Fruit fly (Drosophila melanogaster): ENCODE measurements around the gene CG6650.
A peak's percentile ranks its signal among the peaks of the same experiment; 100 is the strongest.

CG6650 gene

DNA sequence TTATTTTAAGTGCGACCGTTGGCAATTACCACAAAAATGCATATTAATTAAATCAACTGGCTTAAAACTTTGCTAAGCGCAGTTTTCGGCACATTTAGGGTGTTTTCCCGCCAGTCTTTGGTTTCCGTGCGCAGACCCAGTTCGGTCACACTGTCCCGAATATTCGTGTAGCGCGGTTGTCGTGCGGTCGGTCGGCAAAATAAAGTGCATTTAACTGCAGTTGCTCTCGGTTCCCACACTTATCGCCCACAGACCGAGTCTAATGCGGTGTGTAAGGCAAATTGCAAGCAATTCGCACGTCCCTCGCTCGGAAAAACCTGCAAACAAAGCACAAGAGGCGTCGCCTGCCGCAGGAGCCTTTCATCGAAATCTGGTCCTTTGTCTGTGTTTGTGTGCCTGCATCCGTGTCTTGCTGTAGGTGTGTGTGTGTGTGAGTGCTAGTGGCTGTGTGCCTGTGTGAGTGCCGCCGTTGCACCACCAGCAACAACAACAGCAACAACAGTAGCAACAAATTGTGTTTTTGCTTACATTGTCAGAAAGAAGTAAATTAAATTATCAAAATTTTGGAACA lies 21.9 kb downstream of the CG6650 start, which contains the start of the genes CG13484 and Frl (continued):
- peak; percentile 8 for TF ChIP-seq Ssrp (tag; optimal IDR thresholded peaks at IDR 0.05)
- no peak for TF ChIP-seq cwo (GFP tag; optimal IDR thresholded peaks at IDR 0.05)
- peak; percentile 67 for TF ChIP-seq CG14710 (tag; optimal IDR thresholded peaks at IDR 0.05)
- no peak for TF ChIP-seq CG10431 (GFP tag; optimal IDR thresholded peaks at IDR 0.05)
- no peak for TF ChIP-seq Dip3 (GFP tag; optimal IDR thresholded peaks at IDR 0.05)
- TF ChIP-seq NC2β (GFP tag; optimal IDR thresholded peaks at IDR 0.05), result peak; percentile 65
- TF ChIP-seq chinmo (GFP tag; IDR thresholded peaks at IDR 0.05; ENCODE audit: partially characterized antibody), result peak; percentile 83
- peak; percentile 12 for TF ChIP-seq bigmax (GFP tag; optimal IDR thresholded peaks at IDR 0.05)
- TF ChIP-seq CkIIα-i1 (GFP tag; IDR thresholded peaks at IDR 0.05), result no peak
- peak; percentile 30 for TF ChIP-seq p53 (GFP tag; optimal IDR thresholded peaks at IDR 0.05)
- peak; percentile 29 for TF ChIP-seq zfh2 (GFP tag; optimal IDR thresholded peaks at IDR 0.05)
- peak; percentile 5 for TF ChIP-seq fu2 (GFP tag; optimal IDR thresholded peaks at IDR 0.05)
- no peak for TF ChIP-seq mld (GFP tag; IDR thresholded peaks at IDR 0.05; ENCODE audit: partially characterized antibody)
- peak; percentile 32 for TF ChIP-seq pho (GFP tag; optimal IDR thresholded peaks at IDR 0.05)
- peak; percentile 2 for TF ChIP-seq Antp (GFP tag; optimal IDR thresholded peaks at IDR 0.05)
- TF ChIP-seq CG1233 (GFP tag; optimal IDR thresholded peaks at IDR 0.05), result no peak
- peak; percentile 48 for TF ChIP-seq CoRest (tag; optimal IDR thresholded peaks at IDR 0.05)
- TF ChIP-seq gcm2 (GFP tag; optimal IDR thresholded peaks at IDR 0.05), result no peak
- TF ChIP-seq hb (GFP tag; IDR thresholded peaks at IDR 0.05; ENCODE audit: partially characterized antibody), result no peak
- TF ChIP-seq slbo (GFP tag; IDR thresholded peaks at IDR 0.05), result peak; percentile 38; the same call in 1 of the 2 replicates
- TF ChIP-seq CG15696 (tag; optimal IDR thresholded peaks at IDR 0.05), result peak; percentile 4
- no peak for TF ChIP-seq H15 (GFP tag; IDR thresholded peaks at IDR 0.05)
- no peak for TF ChIP-seq Fer3 (tag; optimal IDR thresholded peaks at IDR 0.05)
- TF ChIP-seq Gsc (GFP tag; IDR thresholded peaks at IDR 0.05), result no peak
- TF ChIP-seq sug (tag; optimal IDR thresholded peaks at IDR 0.05), result peak; percentile 36
- peak; percentile 13 for TF ChIP-seq dmrt11E (tag; optimal IDR thresholded peaks at IDR 0.05)
- no peak for TF ChIP-seq CG6272 (GFP tag; IDR thresholded peaks at IDR 0.05)
- TF ChIP-seq CG18764 (GFP tag; optimal IDR thresholded peaks at IDR 0.05), result no peak
- peak; percentile 6 for TF ChIP-seq Dad (GFP tag; optimal IDR thresholded peaks at IDR 0.05)
- no peak for TF ChIP-seq CG16863 (GFP tag; optimal IDR thresholded peaks at IDR 0.05)
- no peak for TF ChIP-seq jigr1 (GFP tag; IDR thresholded peaks at IDR 0.05)
- TF ChIP-seq run (tag; optimal IDR thresholded peaks at IDR 0.05), result peak; percentile 1
- TF ChIP-seq br (optimal IDR thresholded peaks at IDR 0.05), result no peak
- TF ChIP-seq CG13894 (tag; optimal IDR thresholded peaks at IDR 0.05), result peak; percentile 71
- no peak for TF ChIP-seq eyg (GFP tag; optimal IDR thresholded peaks at IDR 0.05)
- peak; percentile 90 for TF ChIP-seq CG4360 (GFP tag; IDR thresholded peaks at IDR 0.05)
- TF ChIP-seq cad (GFP tag; optimal IDR thresholded peaks at IDR 0.05), result no peak
- peak; percentile 56 for TF ChIP-seq lab (GFP tag; optimal IDR thresholded peaks at IDR 0.05)
- no peak for TF ChIP-seq Doc2 (GFP tag; IDR thresholded peaks at IDR 0.05)
- peak; percentile 49 for TF ChIP-seq Fer1 (GFP tag; optimal IDR thresholded peaks at IDR 0.05)

DNA sequence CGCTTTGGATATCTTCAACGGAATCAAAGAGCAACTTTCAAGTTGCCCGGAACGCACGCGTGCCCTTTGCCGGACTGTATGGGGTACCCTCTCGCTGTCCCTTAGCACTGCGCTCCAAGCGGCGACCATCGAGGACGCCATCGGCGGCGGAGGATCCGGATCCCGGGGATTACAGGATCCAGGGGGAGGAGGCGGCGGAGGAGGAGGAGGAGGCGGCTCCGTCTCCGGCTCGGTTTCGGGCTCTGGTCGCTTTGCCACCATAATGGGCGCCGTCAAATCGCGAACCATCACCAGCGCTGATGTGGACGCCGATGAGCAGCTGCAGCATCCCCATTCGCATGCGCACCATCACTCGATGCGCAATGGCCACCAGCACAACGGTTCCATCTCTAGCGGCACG lies 22.6 kb downstream of the CG6650 start:
- TF ChIP-seq CG32532 (GFP tag; IDR thresholded peaks at IDR 0.05) (0 out of 2 replicates have a peak, but pooled peaks have one; percentile 10), danr (GFP tag; IDR thresholded peaks at IDR 0.05) (no peak), CG6254 (GFP tag; optimal IDR thresholded peaks at IDR 0.05) (no peak), toy (GFP tag; IDR thresholded peaks at IDR 0.05) (no peak), ap (GFP tag; IDR thresholded peaks at IDR 0.05) (0 out of 2 replicates have a peak, but pooled peaks have one; percentile 18), cwo (GFP tag; optimal IDR thresholded peaks at IDR 0.05) (no peak), dan (GFP tag; IDR thresholded peaks at IDR 0.05) (no peak), phol (tag; optimal IDR thresholded peaks at IDR 0.05) (no peak), CG16813 (GFP tag; IDR thresholded peaks at IDR 0.05; ENCODE audit: partially characterized antibody) (no peak), btn (GFP tag; optimal IDR thresholded peaks at IDR 0.05) (no peak), CG31441 (GFP tag; IDR thresholded peaks at IDR 0.05) (no peak), bbx (GFP tag; IDR thresholded peaks at IDR 0.05; ENCODE audit: partially characterized antibody) (no peak), bab2 (GFP tag; optimal IDR thresholded peaks at IDR 0.05) (no peak), sob (GFP tag; IDR thresholded peaks at IDR 0.05) (no peak)

Data from whole organism, embryonic.